Fruit fly (Drosophila melanogaster): Measurements from ENCODE around the gene CecC.
A peak's percentile ranks its signal among the peaks of the same experiment; 100 is the strongest.

The CecC gene

dm6 chr3R:30248565-30248964, 32.3 kb downstream of the CecC start (continued):
- no peak for TF ChIP-seq Sry-β (GFP tag; optimal IDR thresholded peaks at IDR 0.05)
- TF ChIP-seq CG7963 (GFP tag; IDR thresholded peaks at IDR 0.05; ENCODE audit: partially characterized antibody): peak; percentile 92
- TF ChIP-seq CG13287 (GFP tag; IDR thresholded peaks at IDR 0.05; ENCODE audit: partially characterized antibody): peak; percentile 69
- TF ChIP-seq Lim3 (GFP tag; IDR thresholded peaks at IDR 0.05): no peak
- TF ChIP-seq CG34224 (GFP tag; IDR thresholded peaks at IDR 0.05; ENCODE audit: partially characterized antibody): peak; percentile 34; the same call in 2 of the 3 replicates
- TF ChIP-seq CG6689 (GFP tag; IDR thresholded peaks at IDR 0.05): peak; percentile 40
- no peak for TF ChIP-seq CG33557 (GFP tag; optimal IDR thresholded peaks at IDR 0.05)
- no peak for TF ChIP-seq tin (GFP tag; optimal IDR thresholded peaks at IDR 0.05)
- TF ChIP-seq Asciz (GFP tag; optimal IDR thresholded peaks at IDR 0.05): no peak
- peak; percentile 75 for TF ChIP-seq amos (GFP tag; IDR thresholded peaks at IDR 0.05; ENCODE audit: partially characterized antibody)

dm6 chr3R:30249283-30249682, 33.0 kb downstream of the CecC start, which contains the start of gene CG34299:
TSS of gene CG34299 (plus strand) at chr3R:30249583.
- TF ChIP-seq CG11456 (GFP tag; IDR thresholded peaks at IDR 0.05): 0 out of 3 replicates have a peak, but pooled peaks have one; percentile 8
- no peak for TF ChIP-seq CG17385 (GFP tag; optimal IDR thresholded peaks at IDR 0.05)
- TF ChIP-seq Atf-2 (GFP tag; optimal IDR thresholded peaks at IDR 0.05): no peak

- TF ChIP-seq CG14667 (GFP tag; IDR thresholded peaks at IDR 0.05): no peak
- peak; percentile 53 for TF ChIP-seq sug (tag; optimal IDR thresholded peaks at IDR 0.05)
- peak; percentile 2 for TF ChIP-seq sd (tag; optimal IDR thresholded peaks at IDR 0.05)
- TF ChIP-seq Lhr (GFP tag; optimal IDR thresholded peaks at IDR 0.05): no peak
- no peak for TF ChIP-seq CG6683 (GFP tag; optimal IDR thresholded peaks at IDR 0.05)
- peak; percentile 46 for TF ChIP-seq lab (GFP tag; optimal IDR thresholded peaks at IDR 0.05)
- peak; percentile 47 for TF ChIP-seq grn (GFP tag; optimal IDR thresholded peaks at IDR 0.05)
- no peak for TF ChIP-seq danr (GFP tag; IDR thresholded peaks at IDR 0.05)
- TF ChIP-seq exex (tag; optimal IDR thresholded peaks at IDR 0.05): peak; percentile 57
These were observed 34.3 kb downstream of the CecC start, which contains the start of gene CG9682 for dm6 chr3R:30250496-30250978. TSS of gene CG9682 (plus strand) at chr3R:30250928.

- no peak for TF ChIP-seq CG17361 (GFP tag; IDR thresholded peaks at IDR 0.05)
- TF ChIP-seq CG3407 (GFP tag; optimal IDR thresholded peaks at IDR 0.05): no peak
- TF ChIP-seq CG16813 (GFP tag; IDR thresholded peaks at IDR 0.05; ENCODE audit: partially characterized antibody): no peak
- TF ChIP-seq TFAM (GFP tag; optimal IDR thresholded peaks at IDR 0.05): no peak
- no peak for TF ChIP-seq CG17912 (GFP tag; optimal IDR thresholded peaks at IDR 0.05)
- no peak for TF ChIP-seq Dp (GFP tag; optimal IDR thresholded peaks at IDR 0.05)
- no peak for TF ChIP-seq CG17612 (GFP tag; IDR thresholded peaks at IDR 0.05)
- no peak for TF ChIP-seq stc (GFP tag; IDR thresholded peaks at IDR 0.05)
- peak; percentile 75 for TF ChIP-seq CG1529 (GFP tag; optimal IDR thresholded peaks at IDR 0.05)
- TF ChIP-seq CG5953 (GFP tag; IDR thresholded peaks at IDR 0.05): no peak
- no peak for TF ChIP-seq CG9932 (GFP tag; IDR thresholded peaks at IDR 0.05)
- peak; percentile 94 for TF ChIP-seq CG11504 (tag; optimal IDR thresholded peaks at IDR 0.05)
- TF ChIP-seq bcd (GFP tag; optimal IDR thresholded peaks at IDR 0.05): no peak
- no peak for TF ChIP-seq Hsf (GFP tag; optimal IDR thresholded peaks at IDR 0.05)
- TF ChIP-seq Ptx1 (GFP tag; IDR thresholded peaks at IDR 0.05): no peak
- no peak for TF ChIP-seq CG7745 (tag; optimal IDR thresholded peaks at IDR 0.05)
- no peak for TF ChIP-seq pzg (GFP tag; optimal IDR thresholded peaks at IDR 0.05)
These were observed 36.0 kb downstream of the CecC start for dm6 chr3R:30252317-30252716.

Measured in whole organism, embryonic.